Fruit fly (Drosophila melanogaster): Measurements from ENCODE around the gene CG6276.

DNA sequence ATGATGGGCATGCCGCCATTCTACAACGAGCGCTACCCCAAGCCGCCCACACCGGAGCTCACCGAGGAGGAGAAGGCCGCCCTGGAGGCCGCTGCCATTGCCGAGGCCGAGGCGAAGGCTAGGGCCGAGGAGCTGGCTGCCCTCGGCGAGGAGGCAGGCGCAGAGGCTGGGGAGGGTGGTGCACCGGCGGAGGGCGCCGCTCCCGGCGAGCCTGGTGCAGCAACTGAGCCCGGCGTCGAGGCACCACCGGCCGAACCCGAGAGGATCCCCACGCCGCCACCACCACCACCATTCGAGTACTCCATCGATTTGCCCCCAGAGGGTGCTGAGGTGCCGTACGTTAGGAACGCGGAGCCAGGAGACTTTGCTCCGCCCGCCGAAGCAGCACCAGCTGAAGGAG, 14.6 kb downstream of the CG6276 start:
- TF ChIP-seq CTCF (optimal IDR thresholded peaks at IDR 0.05), result no peak
- TF ChIP-seq CG8478 (optimal IDR thresholded peaks at IDR 0.05), result no peak
